Fruit fly (Drosophila melanogaster) whole organism, adult: ENCODE measurements around the gene Alp5.
A peak's percentile ranks its signal among the peaks of the same experiment; 100 is the strongest.

Experiments
- CG33017 ChIP-seq: fragments of 200-800 bp; sonication (Bioruptor generic); optimal IDR thresholded peaks from 2 replicates; lab custom pipeline; 2018; ENCODE audit warnings: missing biosample characterization, mild to moderate bottlenecking, missing genetic modification characterization, moderate library complexity
- CG7045 ChIP-seq: fragments of 200-800 bp; sonication (Bioruptor generic); optimal IDR thresholded peaks from 2 replicates; lab custom pipeline; 2017; ENCODE audit warnings: missing biosample characterization, mild to moderate bottlenecking, missing genetic modification characterization
- Crg-1 ChIP-seq: fragments of 200-800 bp; sonication (Bioruptor generic); optimal IDR thresholded peaks from 2 replicates; lab custom pipeline; 2016; ENCODE audit warnings: missing biosample characterization, missing genetic modification characterization
- Mnt ChIP-seq: fragments of 200-800 bp; sonication (Bioruptor generic); optimal IDR thresholded peaks from 2 replicates; lab custom pipeline; 2016; ENCODE audit warnings: missing biosample characterization, mild to moderate bottlenecking, missing genetic modification characterization
- bab1 ChIP-seq: fragments of 200-800 bp; sonication (Bioruptor generic); optimal IDR thresholded peaks from 3 replicates; lab custom pipeline; 2019; ENCODE audit warnings: missing biosample characterization, mild to moderate bottlenecking, missing genetic modification characterization, moderate library complexity
- cic ChIP-seq: fragments of 200-800 bp; sonication (Bioruptor generic); optimal IDR thresholded peaks from 2 replicates; lab custom pipeline; 2017; ENCODE audit warnings: missing biosample characterization, mild to moderate bottlenecking, missing genetic modification characterization, moderate library complexity
- cnc ChIP-seq, 2 experiments: fragments of >200 bp; optimal IDR thresholded peaks; 2 replicates each; lab custom pipeline; 2017
- kay ChIP-seq: fragments of 200-800 bp; sonication (Bioruptor generic); peaks from one replicate; lab custom pipeline; 2016; ENCODE audit warnings: missing biosample characterization, missing genetic modification characterization, borderline replicate concordance
- ovo ChIP-seq: fragments of 200-800 bp; sonication (Bioruptor generic); optimal IDR thresholded peaks from 2 replicates; lab custom pipeline; 2016; ENCODE audit warnings: missing biosample characterization, missing genetic modification characterization
- tj ChIP-seq: fragments of 200-800 bp; sonication (Bioruptor generic); optimal IDR thresholded peaks from 3 replicates; lab custom pipeline; 2017; ENCODE audit warnings: missing biosample characterization, mild to moderate bottlenecking, missing genetic modification characterization, moderate library complexity

DNA sequence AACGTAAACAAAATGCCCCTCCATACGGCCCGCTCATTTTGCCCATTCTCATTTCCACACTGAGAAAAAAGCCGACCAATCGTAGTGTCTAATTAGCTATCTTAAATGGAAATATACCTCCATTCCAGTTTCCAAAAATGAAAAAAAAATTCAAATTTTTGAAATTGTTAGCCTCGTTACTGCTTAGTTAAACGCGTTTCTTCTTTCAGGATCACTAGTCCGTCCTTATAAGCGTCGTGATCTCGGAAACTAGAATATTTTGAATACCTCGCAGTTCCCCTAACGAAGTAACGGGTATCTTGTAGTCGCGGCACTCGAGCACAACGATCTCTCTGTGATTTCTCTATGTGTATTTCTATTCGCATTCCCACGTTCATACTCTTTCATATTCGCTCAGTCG, 17.1 kb downstream of the Alp5 start:
- no peak for TF ChIP-seq Mnt (GFP tag; lab: Kevin White, UChicago)
- TF ChIP-seq ovo (GFP tag; lab: Kevin White, UChicago): peak; percentile 37
- TF ChIP-seq CG7045 (GFP tag; lab: Kevin White, UChicago): no peak
- TF ChIP-seq bab1 (GFP tag; lab: Kevin White, UChicago): peak; percentile 30
- TF ChIP-seq cnc (optimal IDR thresholded peaks at IDR 0.05; lab: Kevin White, UChicago): no peak
- TF ChIP-seq cic: no peak
- TF ChIP-seq Crg-1: no peak
- TF ChIP-seq kay: no peak
- TF ChIP-seq tj (GFP tag; lab: Kevin White, UChicago): no peak
- TF ChIP-seq CG33017 (tag; lab: Kevin White, UChicago): no peak
